Worm (Caenorhabditis elegans) whole organism, mixed stage, embryonic: ENCODE measurements around the gene srsx-28.

Experiments
- blmp-1 ChIP-seq: fragments of 150-350 bp; optimal IDR thresholded peaks from 2 replicates; lab custom pipeline; 2014; ENCODE audit warnings: missing biosample characterization, missing genetic modification characterization
- ceh-39 ChIP-seq: fragments of 150-350 bp; optimal IDR thresholded peaks from 2 replicates; lab custom pipeline; 2014; ENCODE audit warnings: missing biosample characterization, missing genetic modification characterization
- ceh-43 ChIP-seq: fragments of 200-800 bp; sonication (Bioruptor generic); optimal IDR thresholded peaks from 2 replicates; lab custom pipeline; 2018; ENCODE audit warnings: mild to moderate bottlenecking, missing genetic modification characterization, moderate library complexity, missing compliant biosample characterization
- ceh-83 ChIP-seq: fragments of 200-800 bp; sonication (Bioruptor generic); optimal IDR thresholded peaks from 2 replicates; lab custom pipeline; 2018; ENCODE audit warnings: mild to moderate bottlenecking, missing genetic modification characterization, missing compliant biosample characterization
- ces-1 ChIP-seq: fragments of 150-350 bp; optimal IDR thresholded peaks from 2 replicates; lab custom pipeline; 2014; ENCODE audit warnings: missing biosample characterization, missing genetic modification reagents, missing genetic modification characterization
- cnd-1 ChIP-seq: fragments of 200-800 bp; sonication (Bioruptor generic); optimal IDR thresholded peaks from 2 replicates; lab custom pipeline; 2018; ENCODE audit warnings: mild to moderate bottlenecking, missing genetic modification characterization, missing compliant biosample characterization
- elt-1 ChIP-seq: sonication (generic microtip); optimal IDR thresholded peaks from 2 replicates; lab custom pipeline; 2017; ENCODE audit warnings: missing genetic modification characterization, mild to moderate bottlenecking, missing compliant biosample characterization, antibody characterized with exemption, moderate library complexity, borderline replicate concordance; ENCODE audit not compliant: insufficient read depth
- elt-3 ChIP-seq: fragments of 150-350 bp; optimal IDR thresholded peaks from 2 replicates; lab custom pipeline; 2014; ENCODE audit warnings: missing biosample characterization, missing genetic modification characterization
- flh-1 ChIP-seq: fragments of 200-800 bp; sonication (Bioruptor generic); optimal IDR thresholded peaks from 2 replicates; lab custom pipeline; 2018; ENCODE audit warnings: mild to moderate bottlenecking, missing genetic modification characterization, moderate library complexity, missing compliant biosample characterization
- ham-2 ChIP-seq: fragments of 200-800 bp; sonication (Bioruptor generic); optimal IDR thresholded peaks from 2 replicates; lab custom pipeline; 2018; ENCODE audit warnings: mild to moderate bottlenecking, missing genetic modification characterization, missing compliant biosample characterization
- hlh-1 ChIP-seq: fragments of 150-350 bp; optimal IDR thresholded peaks from 2 replicates; lab custom pipeline; 2014; ENCODE audit warnings: missing biosample characterization, missing genetic modification reagents, missing genetic modification characterization
- lin-13 ChIP-seq: fragments of 150-350 bp; optimal IDR thresholded peaks from 2 replicates; lab custom pipeline; 2014; ENCODE audit warnings: missing biosample characterization, missing genetic modification characterization
- lin-32 ChIP-seq: fragments of 200-800 bp; sonication (Bioruptor generic); optimal IDR thresholded peaks from 2 replicates; lab custom pipeline; 2018; ENCODE audit warnings: mild to moderate bottlenecking, missing genetic modification characterization, missing compliant biosample characterization
- lsy-2 ChIP-seq: fragments of 150-350 bp; optimal IDR thresholded peaks from 2 replicates; lab custom pipeline; 2014; ENCODE audit warnings: missing biosample characterization, missing genetic modification characterization
- mab-5 ChIP-seq: fragments of 150-350 bp; optimal IDR thresholded peaks from 2 replicates; lab custom pipeline; 2014; ENCODE audit warnings: missing biosample characterization, missing genetic modification characterization
- mls-2 ChIP-seq: sonication (generic microtip); optimal IDR thresholded peaks from 2 replicates; lab custom pipeline; 2016; ENCODE audit warnings: mild to moderate bottlenecking, missing genetic modification characterization, moderate library complexity, missing compliant biosample characterization
- nhr-12 ChIP-seq: fragments of 150-350 bp; optimal IDR thresholded peaks from 2 replicates; lab custom pipeline; 2014; ENCODE audit warnings: missing biosample characterization, missing genetic modification characterization
- nhr-2 ChIP-seq: fragments of 150-350 bp; optimal IDR thresholded peaks from 2 replicates; lab custom pipeline; 2014; ENCODE audit warnings: missing biosample characterization, missing genetic modification characterization
- nhr-237 ChIP-seq: fragments of 150-350 bp; optimal IDR thresholded peaks from 2 replicates; lab custom pipeline; 2014; ENCODE audit warnings: missing biosample characterization, missing genetic modification characterization
- nhr-28 ChIP-seq: fragments of 150-350 bp; optimal IDR thresholded peaks from 2 replicates; lab custom pipeline; 2014; ENCODE audit warnings: missing biosample characterization, missing genetic modification characterization
- nhr-76 ChIP-seq: sonication (generic microtip); optimal IDR thresholded peaks from 2 replicates; lab custom pipeline; 2017; ENCODE audit warnings: missing biosample characterization, missing genetic modification characterization
- pha-4 ChIP-seq: fragments of 150-350 bp; optimal IDR thresholded peaks from 2 replicates; lab custom pipeline; 2018; ENCODE audit warnings: missing biosample characterization, missing genetic modification reagents, missing genetic modification characterization
- sem-2 ChIP-seq: fragments of 200-800 bp; sonication (Bioruptor generic); optimal IDR thresholded peaks from 2 replicates; lab custom pipeline; 2018; ENCODE audit warnings: mild to moderate bottlenecking, missing genetic modification characterization, missing compliant biosample characterization
- snpc-4 ChIP-seq: fragments of 150-350 bp; optimal IDR thresholded peaks from 2 replicates; lab custom pipeline; 2014; ENCODE audit warnings: missing biosample characterization, missing genetic modification characterization
- sptf-1 ChIP-seq: sonication (generic microtip); optimal IDR thresholded peaks from 2 replicates; lab custom pipeline; 2017; ENCODE audit warnings: mild to moderate bottlenecking, missing genetic modification characterization, moderate library complexity, missing compliant biosample characterization
- tbx-8 ChIP-seq: fragments of 200-800 bp; sonication (Bioruptor generic); optimal IDR thresholded peaks from 2 replicates; lab custom pipeline; 2018; ENCODE audit warnings: mild to moderate bottlenecking, missing genetic modification characterization, moderate library complexity, missing compliant biosample characterization
- unc-120 ChIP-seq: sonication (generic microtip); optimal IDR thresholded peaks from 2 replicates; lab custom pipeline; 2017; ENCODE audit warnings: missing genetic modification characterization, missing compliant biosample characterization; ENCODE audit not compliant: poor library complexity, severe bottlenecking
- unc-39 ChIP-seq: fragments of 150-350 bp; optimal IDR thresholded peaks from 2 replicates; lab custom pipeline; 2014; ENCODE audit warnings: missing biosample characterization, missing genetic modification characterization
- unc-62 ChIP-seq: fragments of 150-350 bp; optimal IDR thresholded peaks from 2 replicates; lab custom pipeline; 2014; ENCODE audit warnings: missing biosample characterization, missing genetic modification reagents, missing genetic modification characterization
- ztf-11 ChIP-seq: fragments of 150-350 bp; optimal IDR thresholded peaks from 2 replicates; lab custom pipeline; 2014; ENCODE audit warnings: missing biosample characterization, missing genetic modification characterization

srsx-28 gene

ce11 chrV:10112187-10112586 is 40.2 kb upstream of the srsx-28 start, which contains the start of gene C08B6.3:
Gene C08B6.3, minus strand, starts transcription at chrV:10112287.
- TF ChIP-seq hlh-1 (tag; lab: Kevin White, UChicago): no peak
- TF ChIP-seq nhr-237 (tag; lab: Kevin White, UChicago): no peak
- TF ChIP-seq tbx-8 (GFP tag; lab: Kevin White, UChicago): no peak

- TF ChIP-seq ces-1 (GFP tag; lab: Kevin White, UChicago) (no peak), lsy-2 (tag; lab: Kevin White, UChicago) (no peak), nhr-76 (no peak), lin-32 (GFP tag; lab: Kevin White, UChicago) (no peak), sptf-1 (tag; lab: Kevin White, UChicago) (no peak), hlh-1 (tag; lab: Kevin White, UChicago) (no peak), tbx-8 (GFP tag; lab: Kevin White, UChicago) (no peak), ham-2 (GFP tag; lab: Kevin White, UChicago) (no peak), sem-2 (no peak), mls-2 (tag; lab: Kevin White, UChicago) (no peak), flh-1 (GFP tag; lab: Kevin White, UChicago) (no peak), elt-3 (tag; lab: Kevin White, UChicago) (no peak)
Measured at ce11 chrV:10114329-10114728, 38.0 kb upstream of the srsx-28 start, which contains the start of gene cht-5. Gene cht-5, plus strand, starts transcription at chrV:10114629.

DNA sequence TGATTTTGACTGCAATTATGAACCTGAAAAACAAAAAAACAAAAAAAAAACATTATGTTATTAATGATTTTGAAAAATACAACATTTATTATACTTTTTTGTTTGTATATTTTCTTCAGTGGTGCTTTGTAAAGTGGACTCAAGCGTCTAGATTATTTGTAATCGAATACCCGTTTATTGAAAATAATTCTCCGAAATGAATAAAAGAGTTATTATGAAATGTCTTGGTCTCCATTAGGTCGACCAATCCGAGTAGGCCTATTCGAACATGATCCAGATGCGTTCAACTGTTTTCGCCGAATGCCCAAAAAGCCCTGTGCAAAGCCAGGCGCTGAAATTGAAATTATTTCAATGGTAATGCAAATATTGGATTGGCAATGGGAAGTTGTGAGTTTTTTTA is 34.9 kb upstream of the srsx-28 start, which contains the start of gene C08B6.5:
Gene C08B6.5, plus strand, starts transcription at position 301 of the 400 bp plus-strand sequence.
- TF ChIP-seq ceh-39 (tag; lab: Kevin White, UChicago) (no peak), nhr-12 (tag; lab: Kevin White, UChicago) (no peak), nhr-237 (tag; lab: Kevin White, UChicago) (no peak)

DNA sequence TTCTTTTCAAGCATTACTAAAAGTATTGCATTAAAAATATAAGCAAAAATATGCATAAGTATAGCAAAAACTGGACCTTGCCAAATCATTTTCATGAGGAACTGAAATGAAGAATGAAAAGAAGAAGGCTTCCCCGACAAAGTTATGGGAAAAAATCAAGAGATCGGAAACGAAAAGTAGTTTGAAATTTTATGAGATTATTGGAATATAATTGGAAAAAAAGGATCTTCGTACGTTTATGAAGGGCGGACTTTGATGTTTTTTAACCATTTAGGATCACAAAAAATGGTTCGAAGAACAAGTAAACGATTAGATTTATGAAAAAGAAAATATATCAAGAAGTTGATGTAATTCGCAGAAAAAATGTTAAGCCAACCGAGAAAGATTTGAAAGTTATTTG is 31.5 kb upstream of the srsx-28 start, which contains the start of gene srxa-18:
Gene srxa-18, minus strand, starts transcription at position 100 of the 400 bp plus-strand sequence.
- TF ChIP-seq pha-4 (no peak), blmp-1 (tag; lab: Kevin White, UChicago) (no peak), elt-1 (tag; lab: Kevin White, UChicago) (no peak), unc-39 (tag; lab: Kevin White, UChicago) (no peak)

DNA sequence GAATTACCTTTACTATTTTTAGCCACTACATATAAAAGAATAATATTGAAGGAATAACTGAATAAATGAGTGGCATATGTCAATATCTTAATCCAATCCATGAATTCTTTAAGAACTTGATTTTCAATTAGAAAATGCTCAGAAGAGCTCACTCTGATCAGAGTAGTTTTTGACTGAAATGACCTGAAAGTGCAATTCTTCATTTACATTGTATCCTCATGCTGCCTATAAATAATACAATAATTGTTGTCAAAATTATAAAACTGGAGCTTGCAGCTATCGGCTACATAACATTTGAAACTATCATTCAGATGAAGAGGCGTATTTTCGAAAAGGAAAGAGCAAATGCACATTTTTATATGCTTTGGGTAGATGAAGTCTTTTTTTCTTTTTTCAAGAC is 29.7 kb upstream of the srsx-28 start, which contains the start of gene srxa-19:
Gene srxa-19, minus strand, starts transcription at position 101 of the 400 bp plus-strand sequence.
- TF ChIP-seq blmp-1 (tag; lab: Kevin White, UChicago) (no peak), nhr-2 (tag; lab: Kevin White, UChicago) (no peak), ceh-43 (no peak), lin-13 (tag; lab: Kevin White, UChicago) (no peak), mls-2 (tag; lab: Kevin White, UChicago) (no peak), mab-5 (tag; lab: Kevin White, UChicago) (no peak), elt-1 (tag; lab: Kevin White, UChicago) (no peak), unc-62 (GFP tag; lab: Kevin White, UChicago) (no peak), ceh-39 (tag; lab: Kevin White, UChicago) (no peak), cnd-1 (no peak), flh-1 (GFP tag; lab: Kevin White, UChicago) (no peak)

DNA sequence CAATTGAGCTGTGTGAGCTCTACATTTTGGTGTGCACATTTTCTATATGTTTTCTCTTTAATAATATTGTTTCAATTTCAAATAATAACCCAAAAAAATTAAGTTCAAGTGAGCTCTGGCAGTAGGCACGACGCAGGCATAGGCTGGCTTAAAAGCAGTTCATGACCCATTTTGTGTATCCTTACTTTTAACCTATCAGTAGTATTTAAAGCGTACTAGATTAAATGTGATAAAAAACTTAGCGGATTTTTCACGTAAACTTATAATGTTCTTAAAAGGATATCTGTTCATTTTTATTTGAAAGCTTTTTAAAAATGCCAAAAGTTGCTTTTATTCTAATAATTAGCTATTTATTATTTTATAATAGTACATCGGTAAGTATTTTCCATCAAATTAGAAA is 29.1 kb upstream of the srsx-28 start, which contains the start of gene C08B6.6:
Gene C08B6.6, plus strand, starts transcription at position 301 of the 400 bp plus-strand sequence.
- no peak for TF ChIP-seq elt-3 (tag; lab: Kevin White, UChicago)
- no peak for TF ChIP-seq mab-5 (tag; lab: Kevin White, UChicago)
- TF ChIP-seq flh-1 (GFP tag; lab: Kevin White, UChicago): no peak
- no peak for TF ChIP-seq unc-120 (tag; lab: Kevin White, UChicago)
- TF ChIP-seq ceh-83: no peak
- no peak for TF ChIP-seq blmp-1 (tag; lab: Kevin White, UChicago)
- TF ChIP-seq lin-13 (tag; lab: Kevin White, UChicago): no peak
- TF ChIP-seq lsy-2 (tag; lab: Kevin White, UChicago): no peak
- TF ChIP-seq tbx-8 (GFP tag; lab: Kevin White, UChicago): no peak
- TF ChIP-seq ztf-11 (tag; lab: Kevin White, UChicago): no peak
- TF ChIP-seq nhr-28 (tag; lab: Kevin White, UChicago): no peak
- no peak for TF ChIP-seq elt-1 (tag; lab: Kevin White, UChicago)
- no peak for TF ChIP-seq unc-39 (tag; lab: Kevin White, UChicago)
- TF ChIP-seq ceh-43: no peak
- no peak for TF ChIP-seq snpc-4 (tag; lab: Kevin White, UChicago)
- TF ChIP-seq nhr-237 (tag; lab: Kevin White, UChicago): no peak
- TF ChIP-seq pha-4: no peak
- TF ChIP-seq nhr-12 (tag; lab: Kevin White, UChicago): no peak
- TF ChIP-seq sptf-1 (tag; lab: Kevin White, UChicago): no peak
